Fruit fly (Drosophila melanogaster) whole organism, wandering third instar larva: ENCODE results near the gene Hyls1.

Experiments used
- CG32264 ChIP-seq: fragments of 200-800 bp; sonication (Bioruptor generic); optimal IDR thresholded peaks from 2 replicates; lab custom pipeline; 2016; ENCODE audit warnings: missing biosample characterization, missing genetic modification characterization
- CG9705 ChIP-seq: fragments of 200-800 bp; sonication (Bioruptor generic); optimal IDR thresholded peaks from 2 replicates; lab custom pipeline; 2018; ENCODE audit warnings: missing biosample characterization, mild to moderate bottlenecking, missing genetic modification characterization
- Dfd ChIP-seq: fragments of >200 bp; optimal IDR thresholded peaks from 2 replicates; lab custom pipeline; 2017; ENCODE audit warnings: missing biosample characterization, missing genetic modification characterization
- Dif ChIP-seq: fragments of 200-275, 200-300 bp; sonication (Bioruptor generic); optimal IDR thresholded peaks from 2 replicates; lab custom pipeline; 2018; ENCODE audit warnings: missing biosample characterization, missing genetic modification characterization; ENCODE audit not compliant: partially characterized antibody
- GATAd ChIP-seq: sonication (Bioruptor generic); optimal IDR thresholded peaks from 2 replicates; lab custom pipeline; 2016; ENCODE audit warnings: missing biosample characterization, missing genetic modification characterization
- HLH106 ChIP-seq: fragments of 200-800 bp; optimal IDR thresholded peaks from 3 replicates; lab custom pipeline; 2019; ENCODE audit warnings: missing biosample characterization, mild to moderate bottlenecking, missing genetic modification characterization, moderate library complexity
- Hnf4 ChIP-seq: fragments of 200-800 bp; sonication (Bioruptor generic); optimal IDR thresholded peaks from 2 replicates; lab custom pipeline; 2016; ENCODE audit warnings: missing biosample characterization, mild to moderate bottlenecking, missing genetic modification characterization
- Hr78 ChIP-seq: fragments of >200 bp; optimal IDR thresholded peaks from 2 replicates; lab custom pipeline; 2017; ENCODE audit warnings: missing biosample characterization, missing genetic modification characterization
- Hr83 ChIP-seq: fragments of 200-300 bp; sonication (Bioruptor generic); optimal IDR thresholded peaks from 2 replicates; lab custom pipeline; 2016; ENCODE audit warnings: missing biosample characterization, mild to moderate bottlenecking, missing genetic modification characterization, moderate library complexity; ENCODE audit not compliant: poor library complexity, severe bottlenecking
- Jra ChIP-seq: sonication (Bioruptor generic); optimal IDR thresholded peaks from 2 replicates; lab custom pipeline; 2016; ENCODE audit warnings: missing biosample characterization, missing genetic modification characterization
- Mio ChIP-seq: sonication (Bioruptor generic); optimal IDR thresholded peaks from 2 replicates; lab custom pipeline; 2016; ENCODE audit warnings: missing biosample characterization, missing genetic modification characterization
- OdsH ChIP-seq: fragments of 200-800 bp; sonication (Bioruptor generic); optimal IDR thresholded peaks from 2 replicates; lab custom pipeline; 2016; ENCODE audit warnings: missing biosample characterization, mild to moderate bottlenecking, missing genetic modification characterization
- Rel ChIP-seq, 2 experiments: fragments of 200-800 bp; sonication (Bioruptor generic) in 1 of 2; optimal IDR thresholded peaks; 2 replicates in 1 of 2; 3 replicates in 1 of 2; lab custom pipeline; 2016 to 2019; ENCODE audit warnings: mild to moderate bottlenecking in 2 of 2, missing biosample characterization in 2 of 2, missing genetic modification characterization in 2 of 2, moderate library complexity in 1 of 2
- Sp1 ChIP-seq: fragments of 200-800 bp; sonication (Bioruptor generic); optimal IDR thresholded peaks from 3 replicates; lab custom pipeline; 2019; ENCODE audit warnings: missing biosample characterization, mild to moderate bottlenecking, missing genetic modification characterization, moderate library complexity
- br ChIP-seq: fragments of 200-800 bp; sonication (Bioruptor generic); optimal IDR thresholded peaks from 2 replicates; lab custom pipeline; 2016; ENCODE audit warnings: missing biosample characterization, missing genetic modification characterization
- brk ChIP-seq: fragments of 200-800 bp; sonication (Bioruptor generic); optimal IDR thresholded peaks from 2 replicates; lab custom pipeline; 2016; ENCODE audit warnings: missing biosample characterization, mild to moderate bottlenecking, missing genetic modification characterization
- dsf ChIP-seq: sonication (Bioruptor generic); optimal IDR thresholded peaks from 2 replicates; lab custom pipeline; 2016; ENCODE audit warnings: missing biosample characterization, missing genetic modification characterization, borderline replicate concordance
- foxo ChIP-seq, 2 experiments: fragments of 200-800 bp; sonication (Bioruptor generic); optimal IDR thresholded peaks; 2 replicates in 1 of 2; 3 replicates in 1 of 2; lab custom pipeline; 2016 to 2017; ENCODE audit warnings: missing biosample characterization in 2 of 2, missing genetic modification characterization in 2 of 2
- fru ChIP-seq: fragments of 200-800 bp; sonication (Bioruptor generic); optimal IDR thresholded peaks from 3 replicates; lab custom pipeline; 2016; ENCODE audit warnings: missing biosample characterization, mild to moderate bottlenecking, missing genetic modification characterization
- h ChIP-seq: fragments of 200-800 bp; sonication (Bioruptor generic); optimal IDR thresholded peaks from 3 replicates; lab custom pipeline; 2016; ENCODE audit warnings: missing biosample characterization, mild to moderate bottlenecking, missing genetic modification characterization
- lola ChIP-seq: fragments of >200 bp; optimal IDR thresholded peaks from 2 replicates; lab custom pipeline; 2017; ENCODE audit warnings: missing biosample characterization, missing genetic modification characterization
- pan ChIP-seq: fragments of >200 bp; optimal IDR thresholded peaks from 2 replicates; lab custom pipeline; 2017
- psq ChIP-seq: fragments of 200-800 bp; sonication (Bioruptor generic); optimal IDR thresholded peaks from 3 replicates; lab custom pipeline; 2017; ENCODE audit warnings: missing biosample characterization, mild to moderate bottlenecking, missing genetic modification characterization, moderate library complexity
- rgr ChIP-seq: fragments of 200-800 bp; sonication (Bioruptor generic); optimal IDR thresholded peaks from 3 replicates; lab custom pipeline; 2016; ENCODE audit warnings: missing biosample characterization, mild to moderate bottlenecking, missing genetic modification characterization
- sv ChIP-seq: fragments of 200-800 bp; sonication (Bioruptor generic); optimal IDR thresholded peaks from 3 replicates; lab custom pipeline; 2016; ENCODE audit warnings: missing biosample characterization, missing genetic modification characterization
- tai ChIP-seq: sonication (Bioruptor generic); optimal IDR thresholded peaks from 2 replicates; lab custom pipeline; 2016; ENCODE audit warnings: missing biosample characterization, missing genetic modification characterization
- usp ChIP-seq: fragments of >200 bp; optimal IDR thresholded peaks from 2 replicates; lab custom pipeline; 2017; ENCODE audit warnings: missing biosample characterization, missing genetic modification characterization
- woc ChIP-seq: sonication (Bioruptor generic); optimal IDR thresholded peaks from 2 replicates; lab custom pipeline; 2016; ENCODE audit warnings: missing biosample characterization, mild to moderate bottlenecking, missing genetic modification characterization

The Hyls1 gene

DNA sequence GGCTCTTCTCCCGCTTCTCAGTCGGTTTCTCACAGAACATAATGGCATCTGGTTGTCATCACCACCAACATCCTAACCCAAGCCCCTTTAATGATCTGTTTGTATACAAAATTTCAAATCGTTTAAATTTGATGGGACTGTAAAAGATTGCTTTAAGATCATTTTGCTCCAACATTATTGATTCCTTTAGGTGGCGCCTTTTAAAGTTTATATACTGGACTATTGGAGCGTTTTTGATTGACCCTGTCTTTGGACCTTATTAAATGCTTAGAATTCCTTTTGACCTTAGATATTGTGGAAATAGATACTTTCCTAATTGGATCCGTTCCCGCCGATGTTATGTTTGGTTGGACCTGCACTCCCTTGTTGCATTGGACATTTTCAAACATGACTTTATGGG, 12.2 kb downstream of the Hyls1 start, which contains the start of gene CG42266:
CG42266 (minus strand) TSS at position 101 of the 400 bp plus-strand sequence.
- no peak for TF ChIP-seq tai
- TF ChIP-seq pan (lab: Kevin White, UChicago), result no peak
- no peak for TF ChIP-seq Mio (GFP tag; lab: Kevin White, UChicago)
- TF ChIP-seq foxo (GFP tag; optimal IDR thresholded peaks at IDR 0.05; lab: Kevin White, UChicago), result no peak
- TF ChIP-seq brk (GFP tag; lab: Kevin White, UChicago), result no peak
- no peak for TF ChIP-seq psq (GFP tag; lab: Kevin White, UChicago)
- no peak for TF ChIP-seq Sp1 (GFP tag; lab: Kevin White, UChicago)
- no peak for TF ChIP-seq usp (GFP tag; lab: Kevin White, UChicago)
- TF ChIP-seq Dif (GFP tag; lab: Kevin White, UChicago), result no peak
- TF ChIP-seq woc (GFP tag; lab: Kevin White, UChicago), result no peak
- TF ChIP-seq HLH106 (tag; lab: Kevin White, UChicago), result no peak
- TF ChIP-seq br (GFP tag; lab: Kevin White, UChicago), result no peak
- no peak for TF ChIP-seq Dfd
- no peak for TF ChIP-seq lola (GFP tag; lab: Kevin White, UChicago)
- TF ChIP-seq Hr83, result no peak
- no peak for TF ChIP-seq Rel (GFP tag; optimal IDR thresholded peaks at IDR 0.05; lab: Kevin White, UChicago)
- no peak for TF ChIP-seq Rel (tag; optimal IDR thresholded peaks at IDR 0.05; lab: Kevin White, UChicago)
- no peak for TF ChIP-seq GATAd (GFP tag; lab: Kevin White, UChicago)
- TF ChIP-seq, all 38 proteins: peak for 0

DNA sequence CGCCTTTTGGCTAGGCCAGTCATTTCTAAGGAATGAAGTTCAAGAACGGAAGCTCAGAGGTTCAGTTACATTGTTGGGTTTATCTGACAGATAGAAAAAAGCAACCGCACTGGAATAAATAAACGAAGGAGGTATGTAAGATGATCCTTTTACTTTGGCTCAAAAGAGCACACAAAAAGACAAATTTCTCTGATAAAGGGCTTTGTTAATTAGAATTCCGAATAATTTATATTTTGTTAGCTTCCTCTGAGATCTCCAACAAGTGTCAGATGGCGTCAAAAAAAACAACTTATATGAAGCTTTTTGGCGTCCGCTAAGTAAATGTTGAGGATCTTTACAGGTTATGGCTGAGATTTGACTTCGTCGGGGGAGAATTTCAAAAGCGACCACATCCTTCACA, 14.6 kb downstream of the Hyls1 start, which contains the start of gene CG31817:
CG31817 (minus strand) TSS at position 101 of the 400 bp plus-strand sequence.
- TF ChIP-seq dsf (GFP tag; lab: Kevin White, UChicago), result no peak
- TF ChIP-seq Jra (GFP tag; lab: Kevin White, UChicago), result no peak
- no peak for TF ChIP-seq GATAd (GFP tag; lab: Kevin White, UChicago)
- TF ChIP-seq sv (GFP tag; lab: Kevin White, UChicago), result no peak
- no peak for TF ChIP-seq usp (GFP tag; lab: Kevin White, UChicago)
- TF ChIP-seq fru (GFP tag; lab: Kevin White, UChicago), result no peak

dm6 chr2L:16329625-16330024, 22.8 kb downstream of the Hyls1 start, which contains the start of gene CG4440:
Gene CG4440 (plus strand): TSS chr2L:16329925.
- TF ChIP-seq CG32264 (GFP tag; lab: Kevin White, UChicago) (no peak), br (GFP tag; lab: Kevin White, UChicago) (no peak), Hnf4 (GFP tag; lab: Kevin White, UChicago) (no peak)

DNA sequence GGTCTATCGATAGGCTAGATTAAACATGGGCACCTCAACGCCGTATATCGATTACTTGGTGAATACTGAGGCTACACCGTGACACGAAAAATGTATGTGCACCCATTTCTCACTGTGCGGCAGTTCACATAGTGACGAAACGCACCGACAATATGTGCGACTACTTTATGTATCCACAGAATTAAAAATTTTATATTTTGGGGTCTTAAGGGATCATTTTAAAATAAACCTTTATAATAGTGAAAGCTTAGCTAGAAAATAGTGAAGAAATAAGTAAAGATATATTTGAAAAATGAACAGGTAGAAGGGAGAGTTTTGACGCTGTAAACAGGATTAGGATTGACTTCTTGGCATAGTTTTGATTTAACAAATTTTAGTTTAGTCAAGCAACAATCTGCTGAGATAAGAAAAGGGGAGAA, 23.3 kb downstream of the Hyls1 start, which contains the start of gene mRpL4:
mRpL4 (minus strand) TSS at position 31 of the 419 bp plus-strand sequence.
- TF ChIP-seq Sp1 (GFP tag; lab: Kevin White, UChicago) (no peak), rgr (GFP tag; lab: Kevin White, UChicago) (no peak), tai (peak; percentile 85), Hr83 (peak; percentile 63), psq (GFP tag; lab: Kevin White, UChicago) (peak; percentile 43), CG32264 (GFP tag; lab: Kevin White, UChicago) (no peak), CG9705 (GFP tag; lab: Kevin White, UChicago) (no peak), sv (GFP tag; lab: Kevin White, UChicago) (peak; percentile 64), Jra (GFP tag; lab: Kevin White, UChicago) (peak; percentile 57), OdsH (GFP tag; lab: Kevin White, UChicago) (peak; percentile 14), br (GFP tag; lab: Kevin White, UChicago) (no peak), foxo (GFP tag; optimal IDR thresholded peaks at IDR 0.05; lab: Kevin White, UChicago) (peak in 1 of 2 experiments; percentile 71), Hnf4 (GFP tag; lab: Kevin White, UChicago) (peak; percentile 81), woc (GFP tag; lab: Kevin White, UChicago) (peak; percentile 72)

dm6 chr2L:16326892-16327291, 25.5 kb downstream of the Hyls1 start, which contains the start of gene CG4278:
Gene CG4278 (plus strand): TSS chr2L:16327069.
- TF ChIP-seq Hr78 (GFP tag; lab: Kevin White, UChicago) (no peak), Sp1 (GFP tag; lab: Kevin White, UChicago) (no peak), h (GFP tag; lab: Kevin White, UChicago) (no peak), fru (GFP tag; lab: Kevin White, UChicago) (no peak), CG32264 (GFP tag; lab: Kevin White, UChicago) (no peak), Hr83 (no peak)
